Fruit fly (Drosophila melanogaster): ENCODE results near the gene CG16984.

- TF ChIP-seq Hnf4 (GFP tag; optimal IDR thresholded peaks at IDR 0.05) = peak; percentile 67
- no peak for TF ChIP-seq pan (optimal IDR thresholded peaks at IDR 0.05)
- no peak for TF ChIP-seq Abd-B (GFP tag; optimal IDR thresholded peaks at IDR 0.05)
- no peak for TF ChIP-seq Dfd (GFP tag; optimal IDR thresholded peaks at IDR 0.05)
- TF ChIP-seq Dif (GFP tag; optimal IDR thresholded peaks at IDR 0.05; ENCODE audit: partially characterized antibody) = no peak
- TF ChIP-seq psq (GFP tag; optimal IDR thresholded peaks at IDR 0.05) = peak; percentile 49
- TF ChIP-seq Rel (GFP tag; optimal IDR thresholded peaks at IDR 0.05) = no peak
- TF ChIP-seq Rel (tag; optimal IDR thresholded peaks at IDR 0.05) = peak; percentile 67
- peak; percentile 27 for TF ChIP-seq OdsH (GFP tag; optimal IDR thresholded peaks at IDR 0.05)
- TF ChIP-seq br (GFP tag; optimal IDR thresholded peaks at IDR 0.05) = peak; percentile 41
- TF ChIP-seq Myc (optimal IDR thresholded peaks at IDR 0.05) = no peak
Observed at dm6 chr3L:2589167-2589910, 6.2 kb upstream of the CG16984 start, which contains the start of gene dos.

Data from whole organism, wandering third instar larva.